Worm (Caenorhabditis elegans): ENCODE measurements around the gene Y22D7AL.1.

DNA sequence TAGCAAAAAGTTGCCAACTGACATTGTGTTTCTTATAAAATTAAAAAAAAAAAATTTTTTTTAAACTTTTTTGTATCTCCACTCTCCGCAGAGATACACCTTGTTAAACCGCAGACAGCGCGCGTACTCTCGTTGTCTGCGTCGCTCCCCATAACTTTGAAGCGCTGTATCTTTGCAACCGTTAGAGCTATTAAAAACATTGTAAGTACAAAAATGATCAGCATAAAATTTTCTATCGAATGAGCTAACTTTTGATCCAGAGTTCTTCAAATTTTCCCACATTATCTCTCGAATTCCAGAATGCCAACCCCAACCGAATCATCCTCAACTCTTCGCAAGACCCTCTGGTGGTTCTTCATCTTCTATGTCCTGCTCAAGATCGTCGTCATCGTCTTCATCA lies at the start of gene Y22D7AL.1:
- no peak for TF ChIP-seq unc-62 (GFP tag; optimal IDR thresholded peaks at IDR 0.05)
- TF ChIP-seq nhr-90 (tag; optimal IDR thresholded peaks at IDR 0.05) = no peak
- TF ChIP-seq ceh-27 (GFP tag; optimal IDR thresholded peaks at IDR 0.05) = no peak
- TF ChIP-seq madf-6 (GFP tag; IDR thresholded peaks at IDR 0.05) = no peak
- TF ChIP-seq lir-1 (GFP tag; conservative IDR thresholded peaks at IDR 0.05) = no peak
- TF ChIP-seq ceh-91 (GFP tag; IDR thresholded peaks at IDR 0.05) = no peak
- TF ChIP-seq somi-1 (GFP tag; optimal IDR thresholded peaks at IDR 0.05) = no peak
- TF ChIP-seq ceh-100 (GFP tag; IDR thresholded peaks at IDR 0.05) = no peak
